Worm (Caenorhabditis elegans): ENCODE measurements around the gene F18A1.1.
A peak's percentile ranks its signal among the peaks of the same experiment; 100 is the strongest.

Gene F18A1.1

ce11 chrII:7690384-7690783 lies 5.7 kb downstream of the F18A1.1 start, which contains the start of gene pid-1:
TSS of gene pid-1 (minus strand) at chrII:7690556.
- no peak for TF ChIP-seq elt-1 (tag; optimal IDR thresholded peaks at IDR 0.05)
- no peak for TF ChIP-seq nhr-25 (tag; optimal IDR thresholded peaks at IDR 0.05)
- no peak for TF ChIP-seq unc-39 (tag; optimal IDR thresholded peaks at IDR 0.05)
- no peak for TF ChIP-seq ztf-1 (GFP tag; conservative IDR thresholded peaks at IDR 0.05)
- no peak for TF ChIP-seq mdl-1 (tag; optimal IDR thresholded peaks at IDR 0.05)
- no peak for TF ChIP-seq nhr-129 (tag; optimal IDR thresholded peaks at IDR 0.05)
- no peak for TF ChIP-seq lin-11 (tag; optimal IDR thresholded peaks at IDR 0.05)
- TF ChIP-seq ceh-16 (tag; optimal IDR thresholded peaks at IDR 0.05), result no peak

DNA sequence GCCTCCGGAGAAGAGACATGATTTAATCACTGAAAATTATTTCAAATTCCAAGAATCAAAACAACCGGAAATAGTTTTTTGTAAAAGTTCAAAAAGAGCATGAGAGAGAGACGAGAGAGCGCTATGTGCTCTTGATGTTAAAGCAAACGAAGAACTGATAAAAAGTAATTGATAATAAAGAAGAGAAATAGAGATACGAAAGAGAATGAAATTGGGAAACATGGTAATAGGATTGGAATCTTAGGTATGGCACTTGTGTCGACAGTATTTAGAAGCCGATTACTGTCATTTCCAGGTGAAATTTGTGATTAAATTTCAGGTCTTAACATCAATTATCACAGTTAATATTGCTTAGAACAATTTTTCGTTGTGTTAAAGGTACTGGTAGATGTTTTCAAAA lies 9.2 kb downstream of the F18A1.1 start, which contains the start of gene nhx-2:
Gene nhx-2 (minus strand): TSS at position 29 of the 400 bp plus-strand sequence.
- peak; percentile 92 for TF ChIP-seq fos-1 (tag; optimal IDR thresholded peaks at IDR 0.05)
- TF ChIP-seq elt-1 (tag; optimal IDR thresholded peaks at IDR 0.05), result no peak

DNA sequence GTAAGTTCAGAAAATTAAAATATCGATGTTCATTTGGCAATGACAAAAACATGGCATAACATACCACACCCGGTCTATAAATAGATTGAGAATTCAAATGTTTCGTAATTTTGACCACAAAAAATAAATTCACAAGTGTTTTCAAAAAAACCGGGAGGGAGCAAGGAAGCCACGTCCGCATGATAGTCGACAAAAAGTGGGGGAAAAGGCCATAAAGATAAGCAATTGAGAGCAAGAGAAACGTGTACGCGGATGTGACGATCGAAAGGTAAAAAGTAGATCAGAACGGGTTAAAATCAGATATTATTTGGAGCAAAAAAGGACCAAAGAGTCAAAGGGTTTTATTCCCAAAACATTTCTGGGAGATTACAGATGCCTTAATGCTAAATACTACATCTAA lies 10.1 kb downstream of the F18A1.1 start:
- TF ChIP-seq crh-2 (tag; optimal IDR thresholded peaks at IDR 0.05) (peak; percentile 50), alr-1 (tag; optimal IDR thresholded peaks at IDR 0.05) (no peak), fos-1 (tag; optimal IDR thresholded peaks at IDR 0.05) (peak; percentile 76)

- TF ChIP-seq crh-2 (tag; optimal IDR thresholded peaks at IDR 0.05) (peak; percentile 46), fos-1 (tag; optimal IDR thresholded peaks at IDR 0.05) (peak; percentile 96), mdl-1 (tag; optimal IDR thresholded peaks at IDR 0.05) (peak in 1 of 2 experiments; percentile 17), nhr-77 (tag; optimal IDR thresholded peaks at IDR 0.05) (no peak), nhr-23 (tag; optimal IDR thresholded peaks at IDR 0.05) (no peak), gmeb-1 (tag; optimal IDR thresholded peaks at IDR 0.05) (peak; percentile 22), nhr-10 (tag; optimal IDR thresholded peaks at IDR 0.05) (no peak), elt-1 (tag; optimal IDR thresholded peaks at IDR 0.05) (no peak), sma-9 (GFP tag; optimal IDR thresholded peaks at IDR 0.05) (peak; percentile 59), sma-9 (tag; optimal IDR thresholded peaks at IDR 0.05) (no peak)
These were observed 10.9 kb downstream of the F18A1.1 start for ce11 chrII:7695636-7696035.

ce11 chrII:7697156-7697555 lies 12.5 kb downstream of the F18A1.1 start:
- no peak for TF ChIP-seq ceh-16 (tag; optimal IDR thresholded peaks at IDR 0.05)
- TF ChIP-seq ztf-1 (GFP tag; conservative IDR thresholded peaks at IDR 0.05), result no peak
- TF ChIP-seq ama-1 (optimal IDR thresholded peaks at IDR 0.05), result no peak
- no peak for TF ChIP-seq elt-3 (tag; optimal IDR thresholded peaks at IDR 0.05)
- no peak for TF ChIP-seq nhr-11 (tag; optimal IDR thresholded peaks at IDR 0.05)
- no peak for TF ChIP-seq Y55F3AM.14 (GFP tag; optimal IDR thresholded peaks at IDR 0.05)
- no peak for TF ChIP-seq egl-27 (tag; optimal IDR thresholded peaks at IDR 0.05)
- no peak for TF ChIP-seq peb-1 (tag; optimal IDR thresholded peaks at IDR 0.05)
- TF ChIP-seq lin-11 (tag; optimal IDR thresholded peaks at IDR 0.05), result no peak
- TF ChIP-seq nhr-6 (tag; optimal IDR thresholded peaks at IDR 0.05), result no peak
- no peak for TF ChIP-seq aly-2 (tag; optimal IDR thresholded peaks at IDR 0.05)
- TF ChIP-seq nhr-21 (tag; optimal IDR thresholded peaks at IDR 0.05), result no peak
- no peak for TF ChIP-seq mbf-1 (tag; optimal IDR thresholded peaks at IDR 0.05)
- no peak for TF ChIP-seq sma-9 (GFP tag; optimal IDR thresholded peaks at IDR 0.05)
- TF ChIP-seq sma-9 (tag; optimal IDR thresholded peaks at IDR 0.05), result no peak
- no peak for TF ChIP-seq blmp-1 (tag; optimal IDR thresholded peaks at IDR 0.05; ENCODE audit: insufficient read depth)
- no peak for TF ChIP-seq nhr-237 (tag; optimal IDR thresholded peaks at IDR 0.05)
- no peak for TF ChIP-seq unc-55 (GFP tag; optimal IDR thresholded peaks at IDR 0.05)
- no peak for TF ChIP-seq zag-1 (tag; optimal IDR thresholded peaks at IDR 0.05)
- no peak for TF ChIP-seq nhr-10 (tag; optimal IDR thresholded peaks at IDR 0.05)
- no peak for TF ChIP-seq nhr-77 (tag; optimal IDR thresholded peaks at IDR 0.05)

- no peak for TF ChIP-seq gmeb-1 (tag; optimal IDR thresholded peaks at IDR 0.05)
- no peak for TF ChIP-seq ceh-16 (tag; optimal IDR thresholded peaks at IDR 0.05)
- no peak for TF ChIP-seq lin-11 (tag; optimal IDR thresholded peaks at IDR 0.05)
- no peak for TF ChIP-seq nhr-12 (tag; optimal IDR thresholded peaks at IDR 0.05)
- no peak for TF ChIP-seq lin-39 (tag; optimal IDR thresholded peaks at IDR 0.05)
- TF ChIP-seq snpc-4 (tag; optimal IDR thresholded peaks at IDR 0.05), result no peak
- no peak for TF ChIP-seq nhr-237 (tag; optimal IDR thresholded peaks at IDR 0.05)
- no peak for TF ChIP-seq F13H6.1 (tag; optimal IDR thresholded peaks at IDR 0.05)
- TF ChIP-seq elt-3 (tag; optimal IDR thresholded peaks at IDR 0.05), result no peak
- TF ChIP-seq peb-1 (tag; optimal IDR thresholded peaks at IDR 0.05), result no peak
- TF ChIP-seq ama-1 (optimal IDR thresholded peaks at IDR 0.05), result no peak
- TF ChIP-seq nhr-10 (tag; optimal IDR thresholded peaks at IDR 0.05), result no peak
These were observed 13.7 kb downstream of the F18A1.1 start, which contains the start of gene B0495.5 for ce11 chrII:7698406-7698805. TSS of gene B0495.5 (minus strand) at chrII:7698506.
